Fruit fly (Drosophila melanogaster): ENCODE results near the gene CG42788.

dm6 chr3R:15124559-15124958 is 7.2 kb downstream of the CG42788 start:
- TF ChIP-seq psq (optimal IDR thresholded peaks at IDR 0.05) (no peak), h (optimal IDR thresholded peaks at IDR 0.05) (no peak), Sin3A (optimal IDR thresholded peaks at IDR 0.05) (no peak), insv (optimal IDR thresholded peaks at IDR 0.05) (no peak), Myc (optimal IDR thresholded peaks at IDR 0.05) (no peak)
